Fruit fly (Drosophila melanogaster): ENCODE data around the gene CG31140.
A peak's percentile ranks its signal among the peaks of the same experiment; 100 is the strongest.

CG31140 gene

dm6 chr3R:23962781-23963222, at the start of gene CG31140 (continued):
- 0 out of 2 replicates have a peak, but pooled peaks have one; percentile 33 for TF ChIP-seq E2f2 (GFP tag; IDR thresholded peaks at IDR 0.05)
- TF ChIP-seq twi (tag; optimal IDR thresholded peaks at IDR 0.05) = no peak
- TF ChIP-seq ash1 (GFP tag; optimal IDR thresholded peaks at IDR 0.05) = no peak
- no peak for TF ChIP-seq GATAe (GFP tag; conservative IDR thresholded peaks at IDR 0.05)
- TF ChIP-seq CG14441 (GFP tag; IDR thresholded peaks at IDR 0.05) = no peak
- TF ChIP-seq Neu2 (GFP tag; optimal IDR thresholded peaks at IDR 0.05; ENCODE audit: borderline replicate concordance) = no peak
- TF ChIP-seq trh (GFP tag; optimal IDR thresholded peaks at IDR 0.05) = no peak
- TF ChIP-seq az2 (GFP tag; optimal IDR thresholded peaks at IDR 0.05) = no peak
- no peak for TF ChIP-seq hbn (GFP tag; IDR thresholded peaks at IDR 0.05; ENCODE audit: partially characterized antibody)
- TF ChIP-seq cg (GFP tag; optimal IDR thresholded peaks at IDR 0.05) = peak; percentile 58
- no peak for TF ChIP-seq CG11560 (tag; IDR thresholded peaks at IDR 0.05)
- no peak for TF ChIP-seq pita (GFP tag; optimal IDR thresholded peaks at IDR 0.05)
- no peak for TF ChIP-seq pfk (GFP tag; optimal IDR thresholded peaks at IDR 0.05)
- no peak for TF ChIP-seq D (optimal IDR thresholded peaks at IDR 0.05)
- TF ChIP-seq D (GFP tag; optimal IDR thresholded peaks at IDR 0.05) = no peak
- no peak for TF ChIP-seq CG17361 (GFP tag; IDR thresholded peaks at IDR 0.05)
- no peak for TF ChIP-seq Hmx (GFP tag; optimal IDR thresholded peaks at IDR 0.05)
- TF ChIP-seq CG17359 (tag; optimal IDR thresholded peaks at IDR 0.05) = no peak
- no peak for TF ChIP-seq stc (GFP tag; IDR thresholded peaks at IDR 0.05)
- TF ChIP-seq CG10959 (GFP tag; IDR thresholded peaks at IDR 0.05) = no peak
- no peak for TF ChIP-seq nerfin-2 (GFP tag; IDR thresholded peaks at IDR 0.05; ENCODE audit: partially characterized antibody)
- TF ChIP-seq tup (GFP tag; optimal IDR thresholded peaks at IDR 0.05) = no peak
- peak; percentile 79 for TF ChIP-seq Med (GFP tag)
- no peak for TF ChIP-seq CG9609 (GFP tag; optimal IDR thresholded peaks at IDR 0.05)
- no peak for TF ChIP-seq CG11093 (GFP tag; IDR thresholded peaks at IDR 0.05)
- TF ChIP-seq Dbx (GFP tag; IDR thresholded peaks at IDR 0.05) = 0 out of 3 replicates have a peak, but pooled peaks have one; percentile 23
- no peak for TF ChIP-seq sens-2 (GFP tag; IDR thresholded peaks at IDR 0.05)
- no peak for TF ChIP-seq CG31441 (GFP tag; IDR thresholded peaks at IDR 0.05)
- TF ChIP-seq ssp (GFP tag; IDR thresholded peaks at IDR 0.05) = no peak
- TF ChIP-seq hb (GFP tag; IDR thresholded peaks at IDR 0.05; ENCODE audit: partially characterized antibody) = no peak
- no peak for TF ChIP-seq pan (optimal IDR thresholded peaks at IDR 0.05)
- no peak for TF ChIP-seq pan (GFP tag; optimal IDR thresholded peaks at IDR 0.05 in 1 of 2, IDR thresholded peaks at IDR 0.05 in 1 of 2)
- no peak for TF ChIP-seq NK7.1 (GFP tag; optimal IDR thresholded peaks at IDR 0.05)
- no peak for TF ChIP-seq cad (GFP tag; optimal IDR thresholded peaks at IDR 0.05)
- no peak for TF ChIP-seq CG9437 (GFP tag; optimal IDR thresholded peaks at IDR 0.05)
- TF ChIP-seq pho (GFP tag; optimal IDR thresholded peaks at IDR 0.05) = no peak
- no peak for TF ChIP-seq slp2 (GFP tag; optimal IDR thresholded peaks at IDR 0.05)
- TF ChIP-seq Hr78 (GFP tag; optimal IDR thresholded peaks at IDR 0.05) = no peak
- TF ChIP-seq BEAF-32 (GFP tag; optimal IDR thresholded peaks at IDR 0.05) = no peak
- TF ChIP-seq Atf6 (GFP tag; IDR thresholded peaks at IDR 0.05) = no peak
- peak; percentile 0 for TF ChIP-seq repo (GFP tag; optimal IDR thresholded peaks at IDR 0.05)
- TF ChIP-seq Max (GFP tag; optimal IDR thresholded peaks at IDR 0.05) = no peak
- TF ChIP-seq Ravus (GFP tag; IDR thresholded peaks at IDR 0.05) = no peak
- 0 out of 3 replicates have a peak, but pooled peaks have one; percentile 37 for TF ChIP-seq zfh1 (GFP tag; IDR thresholded peaks at IDR 0.05)
- TF ChIP-seq unc-4 (GFP tag; IDR thresholded peaks at IDR 0.05; ENCODE audit: partially characterized antibody) = 0 out of 2 replicates have a peak, but pooled peaks have one; percentile 26
- peak; percentile 71; the same call in 1 of the 2 replicates for TF ChIP-seq CG32767 (GFP tag; IDR thresholded peaks at IDR 0.05)
- peak; percentile 27; the same call in 1 of the 2 replicates for TF ChIP-seq onecut (GFP tag; IDR thresholded peaks at IDR 0.05)
- no peak for TF ChIP-seq hth (optimal IDR thresholded peaks at IDR 0.05)
- no peak for TF ChIP-seq Dll (GFP tag; IDR thresholded peaks at IDR 0.05; ENCODE audit: partially characterized antibody)
- no peak for TF ChIP-seq D19A (tag; optimal IDR thresholded peaks at IDR 0.05)
- no peak for TF ChIP-seq cas (GFP tag; IDR thresholded peaks at IDR 0.05)
- TF ChIP-seq jing (GFP tag; optimal IDR thresholded peaks at IDR 0.05) = no peak

All from whole organism, embryonic.